Fruit fly (Drosophila melanogaster) whole organism, wandering third instar larva: ENCODE results near the gene CG32074.

Experiments
- Abd-B ChIP-seq: fragments of >200 bp; optimal IDR thresholded peaks from 2 replicates; lab custom pipeline; 2017; ENCODE audit warnings: missing biosample characterization, missing genetic modification characterization
- CG32264 ChIP-seq: fragments of 200-800 bp; sonication (Bioruptor generic); optimal IDR thresholded peaks from 2 replicates; lab custom pipeline; 2016; ENCODE audit warnings: missing biosample characterization, missing genetic modification characterization
- CG9705 ChIP-seq: fragments of 200-800 bp; sonication (Bioruptor generic); optimal IDR thresholded peaks from 2 replicates; lab custom pipeline; 2018; ENCODE audit warnings: missing biosample characterization, mild to moderate bottlenecking, missing genetic modification characterization
- CrebA ChIP-seq: fragments of 200-800 bp; sonication (Bioruptor generic); optimal IDR thresholded peaks from 2 replicates; lab custom pipeline; 2016; ENCODE audit warnings: missing biosample characterization, mild to moderate bottlenecking, missing genetic modification characterization, borderline replicate concordance
- Dfd ChIP-seq: fragments of >200 bp; optimal IDR thresholded peaks from 2 replicates; lab custom pipeline; 2017; ENCODE audit warnings: missing biosample characterization, missing genetic modification characterization
- Dif ChIP-seq: fragments of 200-275, 200-300 bp; sonication (Bioruptor generic); optimal IDR thresholded peaks from 2 replicates; lab custom pipeline; 2018; ENCODE audit warnings: missing biosample characterization, missing genetic modification characterization; ENCODE audit not compliant: partially characterized antibody
- GATAd ChIP-seq: sonication (Bioruptor generic); optimal IDR thresholded peaks from 2 replicates; lab custom pipeline; 2016; ENCODE audit warnings: missing biosample characterization, missing genetic modification characterization
- HLH106 ChIP-seq: fragments of 200-800 bp; optimal IDR thresholded peaks from 3 replicates; lab custom pipeline; 2019; ENCODE audit warnings: missing biosample characterization, mild to moderate bottlenecking, missing genetic modification characterization, moderate library complexity
- Hnf4 ChIP-seq: fragments of 200-800 bp; sonication (Bioruptor generic); optimal IDR thresholded peaks from 2 replicates; lab custom pipeline; 2016; ENCODE audit warnings: missing biosample characterization, mild to moderate bottlenecking, missing genetic modification characterization
- Hr78 ChIP-seq: fragments of >200 bp; optimal IDR thresholded peaks from 2 replicates; lab custom pipeline; 2017; ENCODE audit warnings: missing biosample characterization, missing genetic modification characterization
- Hr83 ChIP-seq: fragments of 200-300 bp; sonication (Bioruptor generic); optimal IDR thresholded peaks from 2 replicates; lab custom pipeline; 2016; ENCODE audit warnings: missing biosample characterization, mild to moderate bottlenecking, missing genetic modification characterization, moderate library complexity; ENCODE audit not compliant: poor library complexity, severe bottlenecking
- Jra ChIP-seq: sonication (Bioruptor generic); optimal IDR thresholded peaks from 2 replicates; lab custom pipeline; 2016; ENCODE audit warnings: missing biosample characterization, missing genetic modification characterization
- Mio ChIP-seq: sonication (Bioruptor generic); optimal IDR thresholded peaks from 2 replicates; lab custom pipeline; 2016; ENCODE audit warnings: missing biosample characterization, missing genetic modification characterization
- Myc ChIP-seq: fragments of >200 bp; optimal IDR thresholded peaks from 2 replicates; lab custom pipeline; 2017
- N ChIP-seq: fragments of >200 bp; optimal IDR thresholded peaks from 2 replicates; lab custom pipeline; 2018; ENCODE audit warnings: missing biosample characterization, missing external identifiers, missing genetic modification characterization
- OdsH ChIP-seq: fragments of 200-800 bp; sonication (Bioruptor generic); optimal IDR thresholded peaks from 2 replicates; lab custom pipeline; 2016; ENCODE audit warnings: missing biosample characterization, mild to moderate bottlenecking, missing genetic modification characterization
- Rel ChIP-seq, 2 experiments: fragments of 200-800 bp; sonication (Bioruptor generic) in 1 of 2; optimal IDR thresholded peaks; 2 replicates in 1 of 2; 3 replicates in 1 of 2; lab custom pipeline; 2016 to 2019; ENCODE audit warnings: mild to moderate bottlenecking in 2 of 2, missing biosample characterization in 2 of 2, missing genetic modification characterization in 2 of 2, moderate library complexity in 1 of 2
- Sp1 ChIP-seq: fragments of 200-800 bp; sonication (Bioruptor generic); optimal IDR thresholded peaks from 3 replicates; lab custom pipeline; 2019; ENCODE audit warnings: missing biosample characterization, mild to moderate bottlenecking, missing genetic modification characterization, moderate library complexity
- Vsx2 ChIP-seq: fragments of 200-300, 225-300 bp; sonication (Bioruptor generic); optimal IDR thresholded peaks from 2 replicates; lab custom pipeline; 2018; ENCODE audit warnings: missing biosample characterization, missing genetic modification characterization; ENCODE audit not compliant: partially characterized antibody
- br ChIP-seq: fragments of 200-800 bp; sonication (Bioruptor generic); optimal IDR thresholded peaks from 2 replicates; lab custom pipeline; 2016; ENCODE audit warnings: missing biosample characterization, missing genetic modification characterization
- brk ChIP-seq: fragments of 200-800 bp; sonication (Bioruptor generic); optimal IDR thresholded peaks from 2 replicates; lab custom pipeline; 2016; ENCODE audit warnings: missing biosample characterization, mild to moderate bottlenecking, missing genetic modification characterization
- dl ChIP-seq, 2 experiments: fragments of 175-275, 200-275 bp in 1 of 2; fragments of 200-275 bp in 1 of 2; sonication (Bioruptor generic); optimal IDR thresholded peaks; lab custom pipeline; 2018; ENCODE audit warnings: mild to moderate bottlenecking in 2 of 2, missing biosample characterization in 2 of 2, missing genetic modification characterization in 2 of 2, moderate library complexity in 2 of 2; ENCODE audit not compliant: partially characterized antibody in 2 of 2, insufficient read depth in 1 of 2
- dmrt93B ChIP-seq: fragments of 200-800 bp; sonication (Bioruptor generic); optimal IDR thresholded peaks from 2 replicates; lab custom pipeline; 2018; ENCODE audit warnings: missing biosample characterization, mild to moderate bottlenecking, missing genetic modification characterization
- dsf ChIP-seq: sonication (Bioruptor generic); optimal IDR thresholded peaks from 2 replicates; lab custom pipeline; 2016; ENCODE audit warnings: missing biosample characterization, missing genetic modification characterization, borderline replicate concordance
- ey ChIP-seq: fragments of 200-800 bp; sonication (Bioruptor generic); optimal IDR thresholded peaks from 2 replicates; lab custom pipeline; 2016; ENCODE audit warnings: missing biosample characterization, missing genetic modification characterization
- foxo ChIP-seq, 2 experiments: fragments of 200-800 bp; sonication (Bioruptor generic); optimal IDR thresholded peaks; 2 replicates in 1 of 2; 3 replicates in 1 of 2; lab custom pipeline; 2016 to 2017; ENCODE audit warnings: missing biosample characterization in 2 of 2, missing genetic modification characterization in 2 of 2
- fru ChIP-seq: fragments of 200-800 bp; sonication (Bioruptor generic); optimal IDR thresholded peaks from 3 replicates; lab custom pipeline; 2016; ENCODE audit warnings: missing biosample characterization, mild to moderate bottlenecking, missing genetic modification characterization
- h ChIP-seq: fragments of 200-800 bp; sonication (Bioruptor generic); optimal IDR thresholded peaks from 3 replicates; lab custom pipeline; 2016; ENCODE audit warnings: missing biosample characterization, mild to moderate bottlenecking, missing genetic modification characterization
- jim ChIP-seq: fragments of 175-275, 200-325 bp; sonication (Bioruptor generic); optimal IDR thresholded peaks from 2 replicates; lab custom pipeline; 2016; ENCODE audit warnings: missing biosample characterization, mild to moderate bottlenecking, missing genetic modification characterization
- lola ChIP-seq: fragments of >200 bp; optimal IDR thresholded peaks from 2 replicates; lab custom pipeline; 2017; ENCODE audit warnings: missing biosample characterization, missing genetic modification characterization
- pan ChIP-seq: fragments of >200 bp; optimal IDR thresholded peaks from 2 replicates; lab custom pipeline; 2017
- psq ChIP-seq: fragments of 200-800 bp; sonication (Bioruptor generic); optimal IDR thresholded peaks from 3 replicates; lab custom pipeline; 2017; ENCODE audit warnings: missing biosample characterization, mild to moderate bottlenecking, missing genetic modification characterization, moderate library complexity
- rgr ChIP-seq: fragments of 200-800 bp; sonication (Bioruptor generic); optimal IDR thresholded peaks from 3 replicates; lab custom pipeline; 2016; ENCODE audit warnings: missing biosample characterization, mild to moderate bottlenecking, missing genetic modification characterization
- sage ChIP-seq: fragments of 200-800 bp; sonication (Bioruptor generic); optimal IDR thresholded peaks from 2 replicates; lab custom pipeline; 2016; ENCODE audit warnings: missing biosample characterization, mild to moderate bottlenecking, missing genetic modification characterization
- sv ChIP-seq: fragments of 200-800 bp; sonication (Bioruptor generic); optimal IDR thresholded peaks from 3 replicates; lab custom pipeline; 2016; ENCODE audit warnings: missing biosample characterization, missing genetic modification characterization
- tai ChIP-seq: sonication (Bioruptor generic); optimal IDR thresholded peaks from 2 replicates; lab custom pipeline; 2016; ENCODE audit warnings: missing biosample characterization, missing genetic modification characterization
- usp ChIP-seq: fragments of >200 bp; optimal IDR thresholded peaks from 2 replicates; lab custom pipeline; 2017; ENCODE audit warnings: missing biosample characterization, missing genetic modification characterization
- woc ChIP-seq: sonication (Bioruptor generic); optimal IDR thresholded peaks from 2 replicates; lab custom pipeline; 2016; ENCODE audit warnings: missing biosample characterization, mild to moderate bottlenecking, missing genetic modification characterization

CG32074 gene

dm6 chr3L:11123088-11123487 is 9.0 kb downstream of the CG32074 start, which contains the start of the genes Ufd1 and NaPi-III:
TSS of gene Ufd1 (minus strand) at chr3L:11123216.
TSS of gene NaPi-III (plus strand) at chr3L:11123348.
- TF ChIP-seq Jra (GFP tag; lab: Kevin White, UChicago) (peak; percentile 51), jim (GFP tag; lab: Kevin White, UChicago) (peak; percentile 81), Dfd (no peak), HLH106 (tag; lab: Kevin White, UChicago) (peak; percentile 21), Rel (GFP tag; optimal IDR thresholded peaks at IDR 0.05; lab: Kevin White, UChicago) (no peak), Rel (tag; optimal IDR thresholded peaks at IDR 0.05; lab: Kevin White, UChicago) (peak; percentile 59), brk (no peak), CrebA (no peak), Hr78 (GFP tag; lab: Kevin White, UChicago) (no peak), pan (no peak), CG9705 (no peak), rgr (GFP tag; lab: Kevin White, UChicago) (peak; percentile 29), Myc (lab: Kevin White, UChicago) (peak; percentile 74), Sp1 (GFP tag; lab: Kevin White, UChicago) (peak; percentile 36), Abd-B (no peak), dmrt93B (no peak), Hr83 (GFP tag; lab: Kevin White, UChicago) (peak; percentile 62), psq (GFP tag; lab: Kevin White, UChicago) (no peak), h (GFP tag; lab: Kevin White, UChicago) (peak; percentile 43), foxo (GFP tag; optimal IDR thresholded peaks at IDR 0.05; lab: Kevin White, UChicago) (peak in 1 of 2 experiments; percentile 30), usp (GFP tag; lab: Kevin White, UChicago) (no peak), fru (GFP tag; lab: Kevin White, UChicago) (no peak), br (no peak), lola (GFP tag; lab: Kevin White, UChicago) (no peak), sv (GFP tag; lab: Kevin White, UChicago) (no peak)

DNA sequence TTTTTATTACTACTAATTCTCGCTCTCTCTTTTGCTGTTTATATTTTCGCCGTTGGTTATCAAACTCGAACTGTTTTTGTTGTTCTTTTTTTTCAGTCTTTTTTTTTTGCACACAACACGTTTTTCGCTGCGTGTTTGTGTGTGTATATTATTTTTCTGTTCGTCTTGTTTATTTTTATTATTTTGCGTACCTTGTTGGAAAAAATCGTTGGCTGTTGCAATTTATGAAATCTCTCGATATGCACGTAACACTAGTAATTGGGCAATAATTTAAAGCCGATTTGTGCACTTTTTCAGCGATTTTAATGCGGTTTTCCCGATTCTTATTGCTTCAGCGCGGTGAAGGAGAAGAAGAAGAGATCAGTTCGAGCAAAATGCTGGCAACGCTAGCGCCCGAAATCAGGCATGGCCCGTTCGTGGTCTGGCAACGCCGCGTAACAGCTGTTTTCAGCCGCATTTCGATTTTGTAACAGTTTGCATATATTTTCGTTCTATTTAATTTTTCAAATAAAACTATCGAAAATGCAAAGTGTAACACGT is 11.6 kb downstream of the CG32074 start, which contains the start of the genes FoxK and mRpL2:
TSS of gene FoxK (minus strand) at position 365 of the 540 bp plus-strand sequence.
TSS of gene mRpL2 (plus strand) at position 429 of the 540 bp plus-strand sequence.
- TF ChIP-seq CG32264 (GFP tag; lab: Kevin White, UChicago): peak; percentile 12
- TF ChIP-seq Hr78 (GFP tag; lab: Kevin White, UChicago): no peak
- peak; percentile 25 for TF ChIP-seq HLH106 (tag; lab: Kevin White, UChicago)
- TF ChIP-seq ey (GFP tag; lab: Kevin White, UChicago): no peak
- no peak for TF ChIP-seq Vsx2 (GFP tag; lab: Kevin White, UChicago)
- TF ChIP-seq CG9705: peak; percentile 9
- no peak for TF ChIP-seq pan
- no peak for TF ChIP-seq Hr83 (GFP tag; lab: Kevin White, UChicago)
- TF ChIP-seq Dif: peak; percentile 1
- no peak for TF ChIP-seq dl (GFP tag; optimal IDR thresholded peaks at IDR 0.05; lab: Kevin White, UChicago; ENCODE audit: insufficient read depth in 1 of 2, partially characterized antibody in 2 of 2)
- no peak for TF ChIP-seq CrebA
- TF ChIP-seq woc: peak; percentile 27
- TF ChIP-seq rgr (GFP tag; lab: Kevin White, UChicago): peak; percentile 38
- TF ChIP-seq Myc (lab: Kevin White, UChicago): peak; percentile 9
- no peak for TF ChIP-seq dmrt93B
- TF ChIP-seq dsf (GFP tag; lab: Kevin White, UChicago): peak; percentile 41
- no peak for TF ChIP-seq usp (GFP tag; lab: Kevin White, UChicago)
- TF ChIP-seq N (GFP tag; lab: Kevin White, UChicago): no peak
- peak; percentile 46 for TF ChIP-seq Hnf4
- TF ChIP-seq sage (GFP tag; lab: Kevin White, UChicago): peak; percentile 82
- TF ChIP-seq Sp1 (GFP tag; lab: Kevin White, UChicago): peak; percentile 81
- no peak for TF ChIP-seq lola (GFP tag; lab: Kevin White, UChicago)
- TF ChIP-seq fru (GFP tag; lab: Kevin White, UChicago): peak; percentile 24
- TF ChIP-seq GATAd (GFP tag; lab: Kevin White, UChicago): no peak
- no peak for TF ChIP-seq Dfd
- TF ChIP-seq OdsH (GFP tag; lab: Kevin White, UChicago): no peak
- peak; percentile 87 for TF ChIP-seq Rel (GFP tag; optimal IDR thresholded peaks at IDR 0.05; lab: Kevin White, UChicago)
- peak; percentile 78 for TF ChIP-seq Rel (tag; optimal IDR thresholded peaks at IDR 0.05; lab: Kevin White, UChicago)
- TF ChIP-seq jim (GFP tag; lab: Kevin White, UChicago): no peak
- TF ChIP-seq h (GFP tag; lab: Kevin White, UChicago): no peak
- TF ChIP-seq psq (GFP tag; lab: Kevin White, UChicago): peak; percentile 55
- peak; percentile 14 for TF ChIP-seq Jra (GFP tag; lab: Kevin White, UChicago)
- TF ChIP-seq foxo (GFP tag; optimal IDR thresholded peaks at IDR 0.05; lab: Kevin White, UChicago): peak; percentile 25 to 56
- TF ChIP-seq br: no peak
- no peak for TF ChIP-seq tai
- no peak for TF ChIP-seq Mio
- no peak for TF ChIP-seq sv (GFP tag; lab: Kevin White, UChicago)
- no peak for TF ChIP-seq Abd-B
- TF ChIP-seq brk: peak; percentile 37
- TF ChIP-seq, all 38 proteins: peak for 17
